Worm (Caenorhabditis elegans): Measurements from ENCODE around the gene K03A11.6.
A peak's percentile ranks its signal among the peaks of the same experiment; 100 is the strongest.

K03A11.6 gene

DNA sequence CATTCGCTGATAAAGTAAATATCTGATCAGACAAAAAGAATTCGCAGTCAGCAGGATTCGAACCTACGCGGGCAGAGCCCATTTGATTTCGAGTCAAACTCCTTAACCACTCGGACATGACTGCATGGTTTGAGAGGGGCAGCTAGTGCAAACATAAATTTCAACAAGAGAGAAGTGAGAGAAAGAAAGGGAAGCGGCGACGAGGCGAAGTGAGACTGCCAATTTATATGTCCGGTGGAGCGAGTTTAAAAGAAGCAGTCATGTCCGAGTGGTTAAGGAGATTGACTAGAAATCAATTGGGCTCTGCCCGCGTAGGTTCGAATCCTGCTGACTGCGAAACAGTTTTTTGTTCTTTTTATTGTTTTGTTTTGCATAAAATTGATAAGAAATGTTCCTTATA lies 9.3 kb upstream of the K03A11.6 start:
- peak; percentile 87 for TF ChIP-seq him-1 (tag; optimal IDR thresholded peaks at IDR 0.05)
- TF ChIP-seq dao-5 (tag; optimal IDR thresholded peaks at IDR 0.05): peak; percentile 77
- peak; percentile 62 for TF ChIP-seq W03F9.2 (tag; optimal IDR thresholded peaks at IDR 0.05)

DNA sequence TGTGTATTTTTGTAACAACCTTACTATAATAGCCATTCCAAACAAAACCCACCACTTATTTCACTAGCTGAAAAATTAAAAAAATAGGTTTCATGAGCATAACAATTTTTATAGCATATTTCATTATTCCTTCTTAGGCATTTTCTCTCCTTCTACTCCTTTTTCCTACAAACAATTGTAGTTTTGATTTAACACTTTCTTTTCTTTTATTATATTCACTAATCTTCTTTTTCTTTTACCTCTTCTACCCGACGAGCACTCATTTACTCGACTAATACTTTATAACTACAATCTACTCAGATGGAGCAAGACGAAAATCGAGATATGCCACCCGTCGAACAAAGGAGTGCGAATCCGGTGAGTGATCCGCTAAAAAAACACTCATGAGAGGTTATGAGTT lies 7.4 kb upstream of the K03A11.6 start, which contains the start of gene C53C7.3:
Gene C53C7.3, plus strand, starts transcription at position 301 of the 400 bp plus-strand sequence.
- TF ChIP-seq W03F9.2 (tag; optimal IDR thresholded peaks at IDR 0.05): no peak
- TF ChIP-seq dao-5 (tag; optimal IDR thresholded peaks at IDR 0.05): no peak
- no peak for TF ChIP-seq him-1 (tag; optimal IDR thresholded peaks at IDR 0.05)

DNA sequence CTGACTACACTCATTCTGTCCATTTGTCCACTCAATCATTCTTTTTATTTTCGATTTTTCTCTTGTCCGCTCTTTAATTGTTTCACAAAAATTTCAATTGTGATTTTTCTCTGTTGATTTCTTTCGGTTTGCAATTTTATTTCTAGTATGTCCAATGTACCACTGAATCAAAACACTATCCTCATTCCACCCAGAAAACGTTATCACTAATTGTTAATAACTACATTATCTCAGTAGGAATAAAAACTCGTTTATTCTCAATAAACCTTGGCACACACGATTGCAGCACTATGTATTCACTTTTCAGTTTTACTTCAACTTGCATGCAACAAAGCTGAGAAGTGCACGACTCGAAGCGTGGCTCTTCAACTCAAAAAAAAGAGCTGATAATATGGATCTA lies 4.3 kb upstream of the K03A11.6 start, which contains the start of gene K03A11.1:
Gene K03A11.1, plus strand, starts transcription at position 301 of the 400 bp plus-strand sequence.
- TF ChIP-seq dao-5 (tag; optimal IDR thresholded peaks at IDR 0.05) (no peak), W03F9.2 (tag; optimal IDR thresholded peaks at IDR 0.05) (no peak), him-1 (tag; optimal IDR thresholded peaks at IDR 0.05) (no peak)

DNA sequence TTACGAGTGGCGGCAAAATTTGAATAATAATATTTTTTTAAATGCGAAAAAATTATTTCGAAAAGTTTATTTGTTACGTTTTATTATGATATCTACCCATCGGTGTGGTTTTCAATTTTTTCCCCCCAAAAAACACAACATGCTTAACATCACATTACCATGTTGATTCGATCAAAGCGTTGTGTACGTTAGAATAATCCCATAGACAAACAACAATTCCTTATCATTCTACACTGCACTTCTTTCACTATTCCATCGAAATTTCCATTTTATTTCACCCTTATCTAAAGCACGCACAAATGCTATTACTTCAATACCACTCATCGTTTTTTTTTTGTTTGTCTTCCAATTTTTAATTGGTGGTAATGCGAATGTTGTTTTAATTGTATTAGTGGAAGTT lies 4.3 kb downstream of the K03A11.6 start:
- TF ChIP-seq him-1 (tag; optimal IDR thresholded peaks at IDR 0.05) (no peak), dao-5 (tag; optimal IDR thresholded peaks at IDR 0.05) (no peak), W03F9.2 (tag; optimal IDR thresholded peaks at IDR 0.05) (no peak)

DNA sequence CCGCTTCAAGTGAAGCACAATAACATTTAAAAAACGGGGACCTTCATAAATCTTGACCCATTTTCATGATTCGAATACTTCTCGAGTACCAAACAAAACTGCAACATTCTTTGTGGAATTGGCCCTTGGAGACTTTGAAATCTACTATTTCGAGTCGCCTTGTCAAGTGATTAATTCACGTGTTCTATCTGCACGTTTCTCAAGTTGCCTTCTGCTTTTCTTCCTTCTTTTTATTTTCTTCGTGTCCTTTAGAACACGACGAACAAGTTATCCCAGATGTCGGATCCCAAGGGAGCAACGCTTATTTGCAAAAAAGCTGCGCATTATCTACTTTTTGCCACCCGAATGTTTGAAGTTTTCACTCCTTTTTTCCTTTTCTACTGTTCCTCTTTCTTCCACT lies 5.7 kb downstream of the K03A11.6 start:
- TF ChIP-seq dao-5 (tag; optimal IDR thresholded peaks at IDR 0.05) (no peak), W03F9.2 (tag; optimal IDR thresholded peaks at IDR 0.05) (no peak), him-1 (tag; optimal IDR thresholded peaks at IDR 0.05) (no peak)

DNA sequence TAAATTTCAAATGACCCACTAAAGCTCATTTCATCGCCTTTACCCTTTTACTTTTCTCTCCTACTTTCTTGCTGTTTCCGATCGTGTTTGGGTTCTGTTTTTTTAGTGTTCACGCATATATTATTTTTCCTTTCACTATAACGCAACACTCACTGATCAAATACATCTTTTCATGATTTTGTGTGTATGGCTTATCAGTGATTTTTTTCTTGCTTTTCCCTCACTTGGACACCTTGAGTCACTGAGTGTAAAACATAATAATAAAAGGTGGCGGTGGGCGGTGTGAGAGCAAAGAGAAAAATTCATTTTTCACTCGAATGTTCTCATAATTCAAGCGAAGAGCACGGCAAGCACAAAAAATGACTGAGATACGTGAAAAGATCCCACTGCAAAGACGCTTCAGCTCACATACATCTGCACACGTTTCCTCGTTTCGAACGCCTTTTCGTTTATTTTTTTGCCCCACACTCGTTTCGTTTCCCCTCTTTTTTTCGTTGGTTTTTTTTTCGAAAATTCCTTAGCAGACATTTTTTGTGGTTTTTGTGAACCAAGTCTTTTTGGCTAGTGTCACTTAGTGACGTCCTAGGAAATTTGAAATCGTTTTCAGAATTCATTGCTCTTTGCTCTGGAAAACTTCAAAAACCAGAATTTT lies 7.4 kb downstream of the K03A11.6 start, which contains the start of gene K03A11.5:
Gene K03A11.5, plus strand, starts transcription at position 602 of the 652 bp plus-strand sequence.
- TF ChIP-seq him-1 (tag; optimal IDR thresholded peaks at IDR 0.05): no peak
- no peak for TF ChIP-seq dao-5 (tag; optimal IDR thresholded peaks at IDR 0.05)
- TF ChIP-seq W03F9.2 (tag; optimal IDR thresholded peaks at IDR 0.05): no peak

DNA sequence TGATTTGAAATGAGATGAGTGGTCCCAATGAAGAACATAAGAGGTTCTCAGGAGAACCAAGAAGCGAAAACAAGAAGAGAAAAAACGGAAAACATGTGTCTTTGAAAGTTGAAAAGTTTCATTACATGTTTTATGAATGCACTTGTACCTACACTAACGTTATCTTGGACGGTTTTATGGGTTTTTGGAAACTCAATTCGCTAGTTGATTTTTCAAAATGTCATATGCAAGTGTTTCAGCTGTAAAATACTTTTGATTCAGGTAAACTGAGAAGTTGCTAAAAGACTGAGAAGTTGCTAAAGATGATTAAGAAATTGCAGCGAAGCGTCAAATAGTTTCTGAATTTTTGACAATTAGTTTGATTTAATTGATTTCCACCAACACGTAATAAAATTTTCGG lies 15.5 kb downstream of the K03A11.6 start, which contains the start of gene cpx-2:
Gene cpx-2, minus strand, starts transcription at position 101 of the 400 bp plus-strand sequence.
- TF ChIP-seq W03F9.2 (tag; optimal IDR thresholded peaks at IDR 0.05) (no peak), him-1 (tag; optimal IDR thresholded peaks at IDR 0.05) (no peak), dao-5 (tag; optimal IDR thresholded peaks at IDR 0.05) (no peak)

DNA sequence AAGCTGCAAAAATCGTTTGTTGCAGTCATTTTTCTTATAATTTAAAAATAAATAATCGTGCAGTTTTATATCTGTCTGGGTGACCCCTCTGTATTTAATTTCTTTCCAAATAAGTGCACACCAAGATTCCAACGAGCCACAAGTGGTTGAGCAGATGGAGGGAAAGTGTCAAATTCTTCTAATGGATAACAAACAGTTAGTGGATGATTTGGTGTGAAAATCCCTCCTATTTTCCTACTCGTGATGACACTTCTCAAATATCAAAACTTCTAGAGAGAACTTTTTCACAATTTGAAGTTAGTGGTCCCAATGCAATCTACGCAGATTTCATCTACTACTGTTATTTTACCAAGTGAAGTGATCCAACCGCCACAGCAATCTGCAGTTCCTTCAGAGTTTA lies 18.7 kb downstream of the K03A11.6 start, which contains the start of gene ceh-28:
Gene ceh-28, plus strand, starts transcription at position 301 of the 400 bp plus-strand sequence.
- TF ChIP-seq him-1 (tag; optimal IDR thresholded peaks at IDR 0.05): no peak
- TF ChIP-seq dao-5 (tag; optimal IDR thresholded peaks at IDR 0.05): no peak
- TF ChIP-seq W03F9.2 (tag; optimal IDR thresholded peaks at IDR 0.05): no peak

DNA sequence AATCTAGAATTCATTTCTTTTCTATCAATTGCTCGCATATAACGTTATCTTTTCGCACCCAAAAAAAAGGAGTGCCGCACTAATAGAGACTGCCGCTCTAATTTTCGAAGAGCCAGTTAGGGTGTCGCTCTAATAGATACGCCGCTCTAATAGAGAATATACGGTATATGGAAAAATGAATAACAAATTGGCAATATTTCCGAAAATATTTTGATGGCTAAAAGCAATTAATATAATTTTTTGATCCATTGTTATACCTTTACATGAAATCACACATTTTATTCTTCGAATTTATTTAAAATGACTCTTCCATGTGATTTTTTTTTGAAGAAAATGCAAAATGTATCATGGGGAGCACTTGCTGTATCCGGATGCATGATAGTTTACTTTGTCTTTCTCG lies 22.2 kb downstream of the K03A11.6 start, which contains the start of gene K03A11.4:
Gene K03A11.4, plus strand, starts transcription at position 301 of the 400 bp plus-strand sequence.
- TF ChIP-seq W03F9.2 (tag; optimal IDR thresholded peaks at IDR 0.05): no peak
- no peak for TF ChIP-seq dao-5 (tag; optimal IDR thresholded peaks at IDR 0.05)
- no peak for TF ChIP-seq him-1 (tag; optimal IDR thresholded peaks at IDR 0.05)

DNA sequence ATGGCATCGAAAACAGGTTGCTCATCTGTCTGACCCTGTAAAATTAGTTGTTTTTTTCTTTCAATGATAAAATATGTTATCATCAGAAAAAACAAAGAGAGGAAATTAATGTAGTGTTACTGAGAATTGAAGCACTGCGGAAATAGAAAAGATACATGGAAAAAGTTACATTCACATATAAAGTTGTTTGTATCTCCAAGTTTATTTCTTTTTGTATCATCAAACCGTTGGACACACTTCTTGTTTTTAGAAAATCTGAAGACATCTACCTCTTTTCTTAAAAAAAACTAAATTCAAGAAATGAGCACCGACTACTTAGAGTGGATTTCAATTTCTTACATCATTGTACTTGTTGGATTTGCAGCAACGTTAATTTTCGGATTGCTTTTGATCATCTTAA lies 26.7 kb downstream of the K03A11.6 start, which contains the start of gene str-10:
Gene str-10, plus strand, starts transcription at position 301 of the 400 bp plus-strand sequence.
- TF ChIP-seq dao-5 (tag; optimal IDR thresholded peaks at IDR 0.05) (no peak), W03F9.2 (tag; optimal IDR thresholded peaks at IDR 0.05) (no peak), him-1 (tag; optimal IDR thresholded peaks at IDR 0.05) (no peak)

DNA sequence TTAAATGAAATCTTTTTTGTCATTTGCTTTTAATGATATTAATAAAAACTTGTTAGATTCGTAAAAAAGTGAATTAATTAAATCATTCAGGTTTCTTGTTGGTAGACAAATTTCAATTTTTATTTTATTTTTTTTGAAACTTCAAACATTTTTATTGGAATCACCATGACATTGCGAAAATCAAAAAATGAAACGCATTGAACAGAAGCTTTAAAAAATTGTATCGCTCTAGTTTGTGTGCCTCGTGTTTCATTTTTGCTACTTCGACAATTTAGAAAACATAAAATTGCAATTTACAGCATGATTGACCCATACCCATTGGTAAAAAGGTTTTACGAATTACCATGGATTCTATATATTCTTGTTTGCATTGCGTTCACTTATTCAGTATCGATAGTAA lies 28.6 kb downstream of the K03A11.6 start, which contains the start of gene R03G8.1:
Gene R03G8.1, plus strand, starts transcription at position 301 of the 400 bp plus-strand sequence.
- TF ChIP-seq dao-5 (tag; optimal IDR thresholded peaks at IDR 0.05) (no peak), him-1 (tag; optimal IDR thresholded peaks at IDR 0.05) (no peak), W03F9.2 (tag; optimal IDR thresholded peaks at IDR 0.05) (no peak)

DNA sequence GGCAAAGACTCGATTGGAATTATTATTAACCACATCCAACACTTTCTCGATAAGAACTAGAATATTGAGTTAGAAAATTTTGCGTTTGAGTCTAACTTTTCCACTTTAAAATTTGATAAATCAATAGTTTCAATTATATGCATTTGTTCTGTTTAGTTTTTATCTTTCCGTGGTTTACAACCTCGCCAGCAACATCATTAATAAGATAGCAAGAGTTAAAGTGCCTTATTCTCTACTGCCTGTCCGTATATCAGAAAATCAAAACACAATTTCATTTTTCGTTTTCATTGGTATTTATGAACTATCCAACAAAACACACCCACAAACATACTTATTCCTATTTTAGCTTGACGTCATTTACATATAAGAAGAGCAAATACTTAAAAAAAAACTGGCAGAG lies 32.9 kb downstream of the K03A11.6 start:
- TF ChIP-seq him-1 (tag; optimal IDR thresholded peaks at IDR 0.05): no peak
- no peak for TF ChIP-seq W03F9.2 (tag; optimal IDR thresholded peaks at IDR 0.05)
- no peak for TF ChIP-seq dao-5 (tag; optimal IDR thresholded peaks at IDR 0.05)

DNA sequence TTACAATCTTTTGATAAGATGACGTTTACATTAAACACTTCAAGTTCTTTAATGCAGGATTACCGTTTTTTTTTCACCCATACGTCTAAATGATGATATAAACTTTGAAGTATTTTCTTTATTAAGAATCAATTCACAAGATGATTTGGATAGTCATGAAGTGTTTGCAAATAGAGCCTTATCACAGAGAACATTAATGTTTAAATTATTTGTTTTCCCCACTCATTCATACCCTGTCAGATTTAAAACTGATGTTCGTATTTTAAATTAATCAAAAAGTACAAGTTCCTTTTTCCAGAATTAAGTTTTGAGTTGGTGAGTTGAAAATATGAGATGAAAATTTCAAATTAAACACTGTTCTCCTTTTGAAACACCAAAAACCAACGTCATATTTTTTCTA lies 35.0 kb downstream of the K03A11.6 start, which contains the start of gene R03G8.3:
Gene R03G8.3, plus strand, starts transcription at position 301 of the 400 bp plus-strand sequence.
- TF ChIP-seq W03F9.2 (tag; optimal IDR thresholded peaks at IDR 0.05) (no peak), him-1 (tag; optimal IDR thresholded peaks at IDR 0.05) (no peak), dao-5 (tag; optimal IDR thresholded peaks at IDR 0.05) (no peak)

DNA sequence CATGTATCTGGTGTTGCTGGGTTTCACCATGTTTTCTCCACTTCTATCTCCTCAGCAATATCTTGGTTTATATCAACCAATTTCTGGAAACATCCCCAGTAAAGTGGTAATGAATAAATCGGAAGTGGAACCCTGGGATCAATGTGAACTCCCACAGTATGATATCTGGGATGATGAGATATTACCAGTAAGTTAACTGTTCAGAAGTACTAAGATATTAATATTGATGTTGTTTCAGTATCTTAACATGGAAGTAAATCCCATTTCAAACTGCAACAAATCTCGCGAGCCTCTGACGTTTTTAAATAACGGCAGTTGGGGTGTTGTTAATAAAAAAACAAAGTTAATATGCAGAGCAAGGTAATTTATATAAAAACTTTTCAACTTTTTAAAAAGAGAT lies 35.5 kb downstream of the K03A11.6 start:
- TF ChIP-seq W03F9.2 (tag; optimal IDR thresholded peaks at IDR 0.05): no peak
- no peak for TF ChIP-seq dao-5 (tag; optimal IDR thresholded peaks at IDR 0.05)
- TF ChIP-seq him-1 (tag; optimal IDR thresholded peaks at IDR 0.05): no peak
